Fruit fly (Drosophila melanogaster): ENCODE data around the gene CG31253.

Gene CG31253

dm6 chr3R:27937752-27938694, 22.4 kb downstream of the CG31253 start, which contains the start of the genes NSD and BOD1 (continued):
- TF ChIP-seq CG10209 (GFP tag; optimal IDR thresholded peaks at IDR 0.05), result peak; percentile 48
- TF ChIP-seq CG15696 (tag; optimal IDR thresholded peaks at IDR 0.05), result peak; percentile 55
- peak; percentile 40; the same call in 1 of the 3 replicates for TF ChIP-seq Mrtf (GFP tag; IDR thresholded peaks at IDR 0.05)
- TF ChIP-seq exex (tag; optimal IDR thresholded peaks at IDR 0.05), result no peak
- TF ChIP-seq Ptx1 (GFP tag; IDR thresholded peaks at IDR 0.05), result peak; percentile 72
- TF ChIP-seq Six4 (GFP tag; optimal IDR thresholded peaks at IDR 0.05), result peak; percentile 43
- TF ChIP-seq YL-1 (GFP tag; optimal IDR thresholded peaks at IDR 0.05), result peak; percentile 68
- no peak for TF ChIP-seq Tbp (GFP tag; optimal IDR thresholded peaks at IDR 0.05)
- TF ChIP-seq Atf3 (GFP tag; optimal IDR thresholded peaks at IDR 0.05), result no peak
- peak; percentile 65 for TF ChIP-seq Aef1 (GFP tag; IDR thresholded peaks at IDR 0.05)
- TF ChIP-seq CG17359 (tag; optimal IDR thresholded peaks at IDR 0.05), result peak; percentile 48
- no peak; the same call in 1 of the 2 replicates for TF ChIP-seq CG4360 (GFP tag; IDR thresholded peaks at IDR 0.05)
- no peak for TF ChIP-seq CG2875 (GFP tag; optimal IDR thresholded peaks at IDR 0.05)
- TF ChIP-seq lab (GFP tag; optimal IDR thresholded peaks at IDR 0.05), result peak; percentile 42
- no peak for TF ChIP-seq tap (tag; optimal IDR thresholded peaks at IDR 0.05)
- no peak for TF ChIP-seq tio (GFP tag; optimal IDR thresholded peaks at IDR 0.05)
- TF ChIP-seq CG5180 (GFP tag; optimal IDR thresholded peaks at IDR 0.05), result no peak
- TF ChIP-seq CG10654 (GFP tag; optimal IDR thresholded peaks at IDR 0.05), result peak; percentile 48
- no peak for TF ChIP-seq CG33213 (GFP tag; optimal IDR thresholded peaks at IDR 0.05)
- peak; percentile 59 for TF ChIP-seq CG7839 (tag; optimal IDR thresholded peaks at IDR 0.05)
- TF ChIP-seq ind (GFP tag; optimal IDR thresholded peaks at IDR 0.05), result peak; percentile 52
- peak; percentile 96 for TF ChIP-seq CG7963 (GFP tag; IDR thresholded peaks at IDR 0.05; ENCODE audit: partially characterized antibody)
- peak; percentile 34; the same call in 1 of the 2 replicates for TF ChIP-seq Drgx (GFP tag; IDR thresholded peaks at IDR 0.05)
- TF ChIP-seq Jarid2 (GFP tag; optimal IDR thresholded peaks at IDR 0.05), result no peak
- no peak for TF ChIP-seq her (GFP tag; optimal IDR thresholded peaks at IDR 0.05)
- no peak for TF ChIP-seq so (GFP tag; IDR thresholded peaks at IDR 0.05)
- no peak for TF ChIP-seq da (GFP tag; optimal IDR thresholded peaks at IDR 0.05)
- TF ChIP-seq ham (GFP tag; IDR thresholded peaks at IDR 0.05), result no peak
- peak; percentile 77 for TF ChIP-seq CG32772 (GFP tag; IDR thresholded peaks at IDR 0.05)
- no peak for TF ChIP-seq CG8290 (GFP tag; optimal IDR thresholded peaks at IDR 0.05)
- no peak for TF ChIP-seq CG8290 (tag; optimal IDR thresholded peaks at IDR 0.05)
- no peak for TF ChIP-seq nom (GFP tag; optimal IDR thresholded peaks at IDR 0.05)
- TF ChIP-seq CG30431 (GFP tag; optimal IDR thresholded peaks at IDR 0.05), result peak; percentile 33
- peak; percentile 42 for TF ChIP-seq slou (GFP tag; optimal IDR thresholded peaks at IDR 0.05)
- no peak for TF ChIP-seq CG10321 (GFP tag; IDR thresholded peaks at IDR 0.05)
- no peak for TF ChIP-seq CG3407 (GFP tag; optimal IDR thresholded peaks at IDR 0.05)
- no peak for TF ChIP-seq dmrt99B (tag; optimal IDR thresholded peaks at IDR 0.05)
- TF ChIP-seq al (GFP tag; IDR thresholded peaks at IDR 0.05), result peak; percentile 85
- peak; percentile 53; the same call in 1 of the 2 replicates for TF ChIP-seq CG8765 (GFP tag; IDR thresholded peaks at IDR 0.05)
- no peak for TF ChIP-seq vfl (GFP tag; optimal IDR thresholded peaks at IDR 0.05)
- no peak for TF ChIP-seq CG4854 (GFP tag; optimal IDR thresholded peaks at IDR 0.05)
- TF ChIP-seq CG7271 (tag; optimal IDR thresholded peaks at IDR 0.05), result no peak
- no peak for TF ChIP-seq pan (optimal IDR thresholded peaks at IDR 0.05)
- TF ChIP-seq pan (GFP tag; optimal IDR thresholded peaks at IDR 0.05 in 1 of 2, IDR thresholded peaks at IDR 0.05 in 1 of 2), result peak in 1 of 2 experiments; percentile 66
- no peak for TF ChIP-seq fd64A (GFP tag; optimal IDR thresholded peaks at IDR 0.05)
- TF ChIP-seq CG15601 (tag; optimal IDR thresholded peaks at IDR 0.05), result no peak
- TF ChIP-seq NC2β (GFP tag; optimal IDR thresholded peaks at IDR 0.05), result no peak
- TF ChIP-seq dmrt11E (tag; optimal IDR thresholded peaks at IDR 0.05), result peak; percentile 44
- TF ChIP-seq gce (GFP tag; IDR thresholded peaks at IDR 0.05), result no peak
